Fruit fly (Drosophila melanogaster): ENCODE data around the gene CG43050.
A peak's percentile ranks its signal among the peaks of the same experiment; 100 is the strongest.

DNA sequence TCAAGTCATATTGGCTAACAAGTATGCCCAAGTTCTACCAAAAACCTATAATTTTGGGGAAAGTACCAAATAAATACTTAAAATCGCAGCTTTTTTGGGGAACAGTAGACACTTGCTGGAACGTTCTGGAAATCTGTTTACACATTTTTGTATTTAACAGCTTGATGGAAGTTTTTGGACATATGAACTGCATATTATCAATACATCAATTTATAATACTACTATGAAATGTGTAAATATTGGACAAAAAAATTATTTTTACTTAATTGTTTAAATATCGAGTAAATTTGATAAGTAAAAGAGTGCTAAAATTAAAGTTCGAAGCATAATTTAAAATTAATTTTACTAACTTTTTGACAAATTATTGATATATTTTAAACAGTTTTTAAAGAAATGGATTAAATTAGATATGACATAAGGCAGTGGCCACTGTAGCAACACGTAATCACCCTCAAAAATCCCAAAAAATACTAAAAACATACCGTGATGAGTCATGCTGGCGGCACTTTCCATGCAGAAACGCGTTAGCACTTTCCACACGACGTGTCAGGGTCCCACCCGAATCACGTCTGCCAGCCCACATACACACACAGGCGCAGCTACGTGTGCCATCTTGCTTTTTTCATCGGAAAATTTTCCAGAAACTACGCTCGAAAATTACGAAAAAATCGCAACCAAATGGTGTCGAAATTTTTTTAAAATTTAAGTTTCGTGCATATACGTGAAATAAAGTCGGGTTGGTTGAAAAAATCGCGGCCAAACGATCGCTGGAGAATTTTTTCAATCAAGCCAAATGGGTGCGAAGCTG lies 46.1 kb downstream of the CG43050 start, which contains the start of gene Sirt1:
- TF ChIP-seq psq (GFP tag; optimal IDR thresholded peaks at IDR 0.05), result no peak
- TF ChIP-seq usp (GFP tag; optimal IDR thresholded peaks at IDR 0.05), result no peak
- peak; percentile 80 for TF ChIP-seq Jra (GFP tag; optimal IDR thresholded peaks at IDR 0.05)
- no peak for TF ChIP-seq Hr78 (GFP tag; optimal IDR thresholded peaks at IDR 0.05)
- no peak for TF ChIP-seq Dfd (GFP tag; optimal IDR thresholded peaks at IDR 0.05)
- no peak for TF ChIP-seq Dif (GFP tag; optimal IDR thresholded peaks at IDR 0.05; ENCODE audit: partially characterized antibody)

Data from whole organism, wandering third instar larva.